Worm (Caenorhabditis elegans): ENCODE results near the gene B0432.1.

DNA sequence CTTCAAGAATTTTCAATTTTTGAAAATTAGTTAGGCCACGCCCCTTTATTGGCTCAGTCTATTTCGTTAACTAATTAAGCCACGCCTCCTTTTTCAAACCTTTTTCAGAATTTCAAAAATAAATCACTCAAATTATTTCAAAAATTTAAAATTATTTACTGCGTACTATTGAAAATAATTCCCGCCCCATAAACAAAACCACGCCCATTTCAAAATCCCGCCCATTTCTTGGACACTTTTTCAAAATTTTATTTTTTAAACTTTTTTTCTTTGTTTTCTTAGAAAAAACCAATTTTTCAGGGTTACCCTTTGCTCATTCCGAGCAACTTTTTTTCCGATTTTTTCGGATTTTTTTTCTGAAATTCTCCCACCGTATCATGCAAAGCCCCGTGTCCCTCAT is 33.1 kb upstream of the B0432.1 start, which contains the start of gene B0432.14:
- no peak for TF ChIP-seq nhr-77 (tag; optimal IDR thresholded peaks at IDR 0.05)
- no peak for TF ChIP-seq C34F6.9 (tag; optimal IDR thresholded peaks at IDR 0.05)
- no peak for TF ChIP-seq elt-3 (tag; optimal IDR thresholded peaks at IDR 0.05)
